Worm (Caenorhabditis elegans): Measurements from ENCODE around the gene glb-2.
"Not testable (repeated sequence)": the region's sequence is repeated elsewhere in the genome, so short reads cannot be mapped to it uniquely, and the experiment has no call there.

Gene glb-2

DNA sequence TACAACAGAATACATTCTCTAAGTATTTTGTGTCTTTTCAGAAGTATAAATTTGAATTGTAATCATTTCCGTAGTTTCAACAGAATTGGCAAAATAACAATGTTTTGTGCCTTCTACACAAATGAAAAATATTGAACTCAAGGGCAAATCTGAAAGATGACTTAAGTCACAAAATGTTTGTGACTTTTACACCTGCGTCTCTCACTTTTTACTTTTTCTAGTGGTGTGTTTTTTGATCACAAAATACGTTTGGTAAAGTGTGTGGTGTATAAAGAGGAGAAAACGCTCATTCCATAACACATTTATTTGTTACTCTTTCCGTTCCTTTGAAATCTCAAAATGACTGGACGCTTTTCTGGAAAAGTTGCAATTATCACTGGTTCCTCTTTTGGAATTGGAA lies 2.5 kb downstream of the glb-2 start, which contains the start of gene C06E4.3:
Gene C06E4.3 (plus strand): TSS at position 289 of the 400 bp plus-strand sequence.
- TF ChIP-seq madf-2 (tag; optimal IDR thresholded peaks at IDR 0.05): no peak
- no peak for TF ChIP-seq hlh-6 (tag; optimal IDR thresholded peaks at IDR 0.05)
- TF ChIP-seq ceh-22 (tag; optimal IDR thresholded peaks at IDR 0.05): no peak
- no peak for TF ChIP-seq F13H6.1 (tag; optimal IDR thresholded peaks at IDR 0.05)
- no peak for TF ChIP-seq C38D4.7 (GFP tag; optimal IDR thresholded peaks at IDR 0.05)

DNA sequence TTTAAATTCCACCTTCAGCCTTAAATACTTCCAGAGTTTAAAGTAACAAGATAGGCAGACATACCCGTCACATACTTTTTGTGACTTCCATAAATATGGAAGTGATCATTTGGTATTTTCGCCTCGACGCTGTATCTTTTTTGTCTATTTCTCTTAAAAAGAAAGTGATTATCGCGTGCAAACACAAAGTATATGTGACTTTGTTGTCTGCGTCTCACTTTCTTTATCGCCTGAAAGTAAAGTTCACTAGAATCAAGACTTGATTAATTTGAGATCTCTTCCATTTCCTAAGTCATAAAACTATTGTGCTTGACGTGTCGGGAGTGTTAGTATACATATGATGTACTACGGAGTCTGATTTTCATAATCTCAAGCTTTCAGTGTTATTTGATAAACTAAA lies 4.8 kb downstream of the glb-2 start, which contains the start of gene C06E4.6:
Gene C06E4.6 (minus strand): TSS at position 51 of the 400 bp plus-strand sequence.
- TF ChIP-seq dmd-4 (tag; optimal IDR thresholded peaks at IDR 0.05; ENCODE audit: borderline replicate concordance) (no peak), pat-9 (tag; optimal IDR thresholded peaks at IDR 0.05) (no peak), nhr-11 (tag; optimal IDR thresholded peaks at IDR 0.05) (no peak), ceh-34 (tag; optimal IDR thresholded peaks at IDR 0.05) (no peak), F13H6.1 (tag; optimal IDR thresholded peaks at IDR 0.05) (no peak), T23F11.4 (GFP tag; optimal IDR thresholded peaks at IDR 0.05) (no peak), ahr-1 (tag; optimal IDR thresholded peaks at IDR 0.05) (no peak), K02D7.2 (tag; optimal IDR thresholded peaks at IDR 0.05) (no peak), ceh-2 (tag; optimal IDR thresholded peaks at IDR 0.05) (no peak), unc-42 (tag; optimal IDR thresholded peaks at IDR 0.05) (no peak), pha-4 (tag; optimal IDR thresholded peaks at IDR 0.05) (no peak), hlh-15 (tag; optimal IDR thresholded peaks at IDR 0.05) (no peak), pqm-1 (tag; optimal IDR thresholded peaks at IDR 0.05) (no peak), unc-86 (tag; optimal IDR thresholded peaks at IDR 0.05) (no peak), ceh-30 (tag; optimal IDR thresholded peaks at IDR 0.05) (no peak), hlh-8 (tag; optimal IDR thresholded peaks at IDR 0.05) (no peak), npax-4 (tag; optimal IDR thresholded peaks at IDR 0.05) (no peak), tbx-7 (tag; optimal IDR thresholded peaks at IDR 0.05) (no peak), ceh-6 (GFP tag; optimal IDR thresholded peaks at IDR 0.05) (no peak), ttx-3 (tag; optimal IDR thresholded peaks at IDR 0.05) (no peak)

DNA sequence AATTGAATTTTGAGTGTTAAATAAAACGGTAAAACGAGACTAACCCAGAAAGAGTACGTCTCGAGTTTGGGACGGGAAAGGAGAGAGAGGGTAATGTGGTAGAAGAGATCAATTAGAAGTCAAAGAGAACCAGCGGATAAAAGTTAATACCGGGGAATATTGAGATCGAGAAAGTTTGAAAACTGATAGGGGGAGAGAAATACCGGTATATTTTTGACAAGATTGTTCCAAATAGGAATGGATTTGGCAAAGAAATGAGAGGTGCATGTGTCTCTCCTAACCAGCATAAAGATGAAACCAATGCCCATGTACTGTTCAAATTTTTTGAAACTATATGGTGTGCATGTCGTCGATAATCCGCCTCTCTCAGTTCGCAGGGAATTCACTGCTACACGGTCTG lies 8.3 kb downstream of the glb-2 start, which contains the start of gene C06E4.5:
Gene C06E4.5 (plus strand): TSS at position 301 of the 400 bp plus-strand sequence.
- TF ChIP-seq ceh-24, dve-1, ceh-48 (tag; optimal IDR thresholded peaks at IDR 0.05): not testable (repeated sequence)

DNA sequence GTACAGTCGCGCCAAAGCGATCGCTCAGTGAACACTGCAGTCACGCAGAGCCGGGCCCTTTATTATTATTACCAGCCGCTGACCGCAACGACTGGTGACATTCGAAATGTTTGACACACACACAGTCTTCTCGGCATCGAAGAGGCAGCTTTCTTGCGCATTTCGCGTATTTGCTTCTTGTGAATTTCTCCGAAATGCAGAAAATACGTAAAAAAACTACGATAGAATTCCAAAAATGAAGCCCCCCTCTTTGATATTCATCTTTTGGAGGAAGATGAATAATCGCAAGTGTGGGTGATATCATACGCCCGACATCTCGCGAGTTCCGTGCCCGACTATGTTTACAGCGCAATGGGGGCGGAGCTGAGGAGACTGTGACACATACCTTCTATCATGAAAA lies 9.8 kb downstream of the glb-2 start:
- TF ChIP-seq pat-9 (tag; optimal IDR thresholded peaks at IDR 0.05) (no peak), ttx-3 (tag; optimal IDR thresholded peaks at IDR 0.05) (no peak)

DNA sequence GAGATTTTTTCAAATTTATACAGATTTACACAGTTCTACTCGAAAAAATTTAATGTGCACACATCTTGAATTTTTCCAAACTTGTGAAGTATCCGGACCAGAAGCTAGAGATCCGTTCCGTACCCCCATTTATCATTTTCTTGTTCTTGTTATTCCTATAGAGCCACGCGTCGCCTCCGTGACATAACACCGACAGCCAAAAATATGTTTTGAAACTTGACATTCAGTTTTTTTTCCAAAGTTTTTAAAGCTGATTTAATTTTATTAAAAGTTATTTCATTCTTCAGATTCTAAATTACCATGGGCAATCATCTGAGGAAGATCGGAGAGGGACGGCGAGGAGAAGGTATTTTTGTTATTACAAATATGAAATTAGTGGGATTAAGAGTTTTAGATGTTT lies 12.9 kb downstream of the glb-2 start, which contains the start of gene D2024.18:
Gene D2024.18 (plus strand): TSS at position 301 of the 400 bp plus-strand sequence.
- TF ChIP-seq hlh-30 (tag; optimal IDR thresholded peaks at IDR 0.05; ENCODE audit: insufficient read depth) (no peak), Y22D7AL.16 (tag; optimal IDR thresholded peaks at IDR 0.05) (no peak), fkh-6 (tag; optimal IDR thresholded peaks at IDR 0.05) (no peak), hlh-13 (GFP tag; optimal IDR thresholded peaks at IDR 0.05) (no peak)

DNA sequence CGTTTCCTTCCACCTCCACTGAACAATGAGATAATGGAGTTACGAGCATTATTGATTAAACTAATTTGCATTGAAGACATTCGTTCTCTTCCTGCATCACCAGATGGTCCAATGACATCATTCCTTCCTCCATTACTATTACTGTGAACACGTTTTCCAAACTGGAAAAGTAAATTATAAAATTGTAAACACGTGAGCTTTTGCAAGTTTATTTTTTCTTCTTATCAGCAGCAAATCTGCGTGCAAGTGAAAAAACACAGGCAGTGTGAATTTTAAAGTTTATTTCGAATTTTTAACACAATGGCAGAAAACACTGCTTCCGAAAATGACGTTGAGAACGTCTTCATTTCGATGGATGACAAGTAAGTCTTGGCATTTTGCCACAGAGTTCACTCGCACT lies 15.8 kb downstream of the glb-2 start, which contains the start of gene D2024.1:
Gene D2024.1 (plus strand): TSS at position 301 of the 400 bp plus-strand sequence.
- not testable (repeated sequence) for TF ChIP-seq nhr-11 (tag; optimal IDR thresholded peaks at IDR 0.05); mec-3 (tag; optimal IDR thresholded peaks at IDR 0.05; ENCODE audit: borderline replicate concordance); ahr-1 (tag; optimal IDR thresholded peaks at IDR 0.05)
